Fruit fly (Drosophila melanogaster) Kc167 (cell line): ENCODE results near the gene CG34049.

Experiments used
- Myc ChIP-seq: fragments of >200 bp; optimal IDR thresholded peaks from 2 replicates; lab custom pipeline; 2017; ENCODE audit warnings: missing external identifiers
- Sin3A ChIP-seq: fragments of >200 bp; optimal IDR thresholded peaks from 2 replicates; lab custom pipeline; 2018; ENCODE audit warnings: missing external identifiers
- psq ChIP-seq: fragments of >200 bp; optimal IDR thresholded peaks from 2 replicates; lab custom pipeline; 2017; ENCODE audit warnings: missing external identifiers

- no peak for TF ChIP-seq psq (lab: Kevin White, UChicago)
- TF ChIP-seq Myc (lab: Kevin White, UChicago), result no peak
- no peak for TF ChIP-seq Sin3A (lab: Kevin White, UChicago)
These were observed 47.9 kb downstream of the CG34049 start, which contains the start of the genes CG15386, CG42371 and mio for dm6 chr2L:2217067-2217684.
